Worm (Caenorhabditis elegans) whole organism, early embryonic: ENCODE measurements around the gene Y17G7B.3.
A peak's percentile ranks its signal among the peaks of the same experiment; 100 is the strongest.

Experiments
- B0310.2 ChIP-seq: sonication (generic microtip); optimal IDR thresholded peaks from 2 replicates; lab custom pipeline; 2016; ENCODE audit warnings: mild to moderate bottlenecking, missing genetic modification characterization, missing compliant biosample characterization
- F13C5.2 ChIP-seq: sonication (generic microtip); optimal IDR thresholded peaks from 2 replicates; lab custom pipeline; 2017; ENCODE audit warnings: mild to moderate bottlenecking, missing genetic modification characterization, inconsistent platforms, missing compliant biosample characterization
- aly-1 ChIP-seq: sonication (generic microtip); optimal IDR thresholded peaks from 2 replicates; lab custom pipeline; 2016; ENCODE audit warnings: missing genetic modification characterization, missing compliant biosample characterization
- ama-1 ChIP-seq: fragments of 150-350 bp; optimal IDR thresholded peaks from 2 replicates; lab custom pipeline; 2014
- ceh-13 ChIP-seq: fragments of 200-800 bp; sonication (Bioruptor generic); optimal IDR thresholded peaks from 2 replicates; lab custom pipeline; 2018; ENCODE audit warnings: mild to moderate bottlenecking, missing genetic modification characterization, missing compliant biosample characterization
- ceh-36 ChIP-seq: sonication (generic microtip); optimal IDR thresholded peaks from 2 replicates; lab custom pipeline; 2016; ENCODE audit warnings: missing genetic modification characterization, inconsistent platforms, missing compliant biosample characterization
- ets-7 ChIP-seq: sonication (generic microtip); optimal IDR thresholded peaks from 2 replicates; lab custom pipeline; 2016; ENCODE audit warnings: missing genotype, missing genetic modification characterization, missing compliant biosample characterization
- flt-1 ChIP-seq: fragments of 200-800 bp; sonication (Bioruptor generic); IDR thresholded peaks from 2 replicates; pipeline ENCODE4 v1.3.6; 2022; ENCODE audit warnings: missing genetic modification characterization, missing compliant biosample characterization
- hmbx-1 ChIP-seq: sonication (generic microtip); optimal IDR thresholded peaks from 2 replicates; lab custom pipeline; 2016; ENCODE audit warnings: mild to moderate bottlenecking, missing genetic modification characterization, missing compliant biosample characterization
- hmg-4 ChIP-seq: fragments of 200-800 bp; sonication (Bioruptor generic); optimal IDR thresholded peaks from 2 replicates; lab custom pipeline; 2018; ENCODE audit warnings: mild to moderate bottlenecking, missing genetic modification characterization, missing compliant biosample characterization
- hnd-1 ChIP-seq: sonication (generic microtip); optimal IDR thresholded peaks from 2 replicates; lab custom pipeline; 2016; ENCODE audit warnings: missing genetic modification characterization, missing compliant biosample characterization
- pes-1 ChIP-seq: fragments of 200-800 bp; sonication (Bioruptor generic); IDR thresholded peaks from 2 replicates; pipeline ENCODE4 v1.3.6; 2022; ENCODE audit warnings: missing genetic modification reagents, missing genetic modification characterization, missing compliant biosample characterization
- scrt-1 ChIP-seq: fragments of 200-800 bp; sonication (Bioruptor generic); IDR thresholded peaks from 2 replicates; pipeline ENCODE4 v1.3.6; 2022; ENCODE audit warnings: missing genetic modification characterization, missing compliant biosample characterization
- sea-1 ChIP-seq: fragments of 200-800 bp; sonication (Bioruptor generic); conservative IDR thresholded peaks from 2 replicates; pipeline ENCODE4 v1.3.6; 2022; ENCODE audit warnings: missing genetic modification characterization, missing compliant biosample characterization
- tbx-11 ChIP-seq: fragments of 200-800 bp; sonication (Bioruptor generic); IDR thresholded peaks from 2 replicates; pipeline ENCODE4 v1.3.6; 2022; ENCODE audit warnings: missing genetic modification characterization, missing compliant biosample characterization
- tbx-37 ChIP-seq: fragments of 200-800 bp; sonication (Bioruptor generic); conservative IDR thresholded peaks from 2 replicates; pipeline ENCODE4 v1.3.6; 2022; ENCODE audit warnings: missing genetic modification reagents, missing genetic modification characterization, missing compliant biosample characterization
- tra-4 ChIP-seq: sonication (generic microtip); optimal IDR thresholded peaks from 2 replicates; lab custom pipeline; 2017; ENCODE audit warnings: missing genetic modification characterization, missing compliant biosample characterization

Gene Y17G7B.3

DNA sequence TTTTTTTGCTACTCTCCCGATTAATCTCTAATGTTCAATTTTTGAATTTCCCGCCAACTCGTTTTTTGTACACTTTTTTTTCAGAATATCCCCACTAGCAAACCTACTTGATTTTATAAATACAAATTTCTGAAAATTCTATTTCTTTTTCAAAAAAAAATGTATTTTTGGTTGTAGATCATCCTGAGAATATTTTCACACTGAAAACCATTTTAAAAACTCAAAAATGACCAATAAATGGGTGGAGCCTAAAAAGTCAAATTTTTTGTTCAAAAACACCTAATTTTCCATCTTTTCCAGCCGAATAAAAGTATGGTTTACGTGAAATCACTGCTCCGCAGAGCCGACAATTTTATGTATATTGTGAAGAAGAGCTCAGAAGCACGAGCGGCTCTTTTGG, at the start of gene Y17G7B.3:
TSS of gene Y17G7B.3 (plus strand) at position 301 of the 400 bp plus-strand sequence.
- TF ChIP-seq ama-1 (lab: Kevin White, UChicago): peak; percentile 37
- no peak for TF ChIP-seq hmg-4

- TF ChIP-seq sea-1 (GFP tag; lab: Robert Waterston, UW) (no peak), F13C5.2 (tag; lab: Kevin White, UChicago) (no peak), B0310.2 (tag; lab: Kevin White, UChicago) (no peak), ceh-36 (no peak), flt-1 (GFP tag; lab: Robert Waterston, UW) (no peak), tra-4 (tag; lab: Kevin White, UChicago) (no peak), tbx-11 (GFP tag; lab: Robert Waterston, UW) (no peak), scrt-1 (GFP tag; lab: Robert Waterston, UW) (no peak), aly-1 (tag; lab: Kevin White, UChicago) (no peak), hmbx-1 (no peak)
These were observed 40.4 kb upstream of the Y17G7B.3 start, which contains the start of gene W03C9.8 for ce11 chrII:11948459-11948858. W03C9.8 (plus strand) TSS chrII:11948759.

DNA sequence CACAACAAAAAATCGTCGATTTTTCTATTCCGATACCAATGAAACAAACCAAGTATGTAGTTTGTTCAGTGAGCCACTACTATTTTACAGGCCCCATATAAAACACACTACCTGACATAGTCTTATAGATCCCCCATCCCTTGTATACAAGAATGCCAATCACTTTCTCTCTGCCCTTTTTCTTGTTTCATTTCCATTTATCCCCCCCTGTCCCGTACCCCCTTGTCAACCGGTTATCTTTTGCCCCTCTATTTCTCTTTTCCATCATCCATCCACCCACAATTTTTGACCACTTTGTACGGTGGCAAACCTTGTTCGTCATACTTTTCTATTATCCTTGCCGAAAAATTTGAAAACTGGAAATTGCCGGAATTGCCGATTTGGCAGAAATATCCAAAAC, 35.9 kb upstream of the Y17G7B.3 start:
- TF ChIP-seq scrt-1 (GFP tag; lab: Robert Waterston, UW) (no peak), sea-1 (GFP tag; lab: Robert Waterston, UW) (no peak), ama-1 (lab: Kevin White, UChicago) (no peak)

DNA sequence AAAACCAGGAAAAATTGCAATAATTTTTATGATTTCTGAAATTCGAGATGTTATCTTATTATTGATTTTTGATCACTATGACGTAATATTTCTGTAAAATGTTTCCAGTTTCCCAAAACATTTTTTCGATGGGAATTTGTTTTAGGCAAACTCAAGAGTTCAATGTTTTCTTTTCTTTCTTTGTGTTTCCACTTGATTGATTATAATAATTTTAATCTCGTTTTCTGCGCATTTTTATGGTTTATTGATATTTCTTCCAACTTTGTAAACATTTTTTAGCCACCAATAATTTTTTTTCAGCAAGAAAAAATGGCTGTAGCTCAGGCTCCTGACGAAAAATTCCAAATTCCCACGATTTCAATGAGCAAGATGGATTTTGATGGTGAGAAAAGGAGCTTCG, 34.6 kb upstream of the Y17G7B.3 start, which contains the start of gene W03C9.6:
TSS of gene W03C9.6 (plus strand) at position 301 of the 400 bp plus-strand sequence.
- TF ChIP-seq ets-7 (tag; lab: Kevin White, UChicago) (no peak), ceh-13 (no peak), B0310.2 (tag; lab: Kevin White, UChicago) (no peak), ceh-36 (no peak), sea-1 (GFP tag; lab: Robert Waterston, UW) (no peak), F13C5.2 (tag; lab: Kevin White, UChicago) (no peak), hmbx-1 (no peak), tbx-11 (GFP tag; lab: Robert Waterston, UW) (no peak), hmg-4 (no peak), scrt-1 (GFP tag; lab: Robert Waterston, UW) (no peak), tra-4 (tag; lab: Kevin White, UChicago) (no peak), ama-1 (lab: Kevin White, UChicago) (no peak), hnd-1 (tag; lab: Kevin White, UChicago) (no peak)

DNA sequence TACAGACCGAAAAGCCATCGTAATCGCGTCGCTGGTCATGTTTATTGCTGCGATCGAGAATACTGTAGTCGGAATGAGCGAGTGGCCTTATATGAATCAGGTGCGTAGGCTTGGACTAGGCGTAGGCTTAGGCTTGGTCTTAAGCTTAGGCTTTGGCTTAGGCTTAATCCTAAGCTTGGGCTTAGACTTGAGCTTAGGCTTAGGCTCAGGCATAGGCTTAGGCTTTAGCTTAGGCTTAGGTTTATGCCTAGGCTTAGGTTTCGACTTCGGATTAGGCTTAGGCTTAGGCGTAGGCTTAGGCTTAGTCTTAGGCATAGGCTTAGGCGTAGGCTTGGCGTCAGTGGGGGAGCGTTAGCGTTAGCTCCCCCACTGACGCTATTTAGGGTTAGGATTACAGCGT, 34.0 kb upstream of the Y17G7B.3 start:
- TF ChIP-seq F13C5.2 (tag; lab: Kevin White, UChicago) (no peak), hmg-4 (no peak), ceh-36 (peak; percentile 83), pes-1 (GFP tag; lab: Robert Waterston, UW) (peak; percentile 35; the same call in 1 of the 2 replicates), flt-1 (GFP tag; lab: Robert Waterston, UW) (no peak)

DNA sequence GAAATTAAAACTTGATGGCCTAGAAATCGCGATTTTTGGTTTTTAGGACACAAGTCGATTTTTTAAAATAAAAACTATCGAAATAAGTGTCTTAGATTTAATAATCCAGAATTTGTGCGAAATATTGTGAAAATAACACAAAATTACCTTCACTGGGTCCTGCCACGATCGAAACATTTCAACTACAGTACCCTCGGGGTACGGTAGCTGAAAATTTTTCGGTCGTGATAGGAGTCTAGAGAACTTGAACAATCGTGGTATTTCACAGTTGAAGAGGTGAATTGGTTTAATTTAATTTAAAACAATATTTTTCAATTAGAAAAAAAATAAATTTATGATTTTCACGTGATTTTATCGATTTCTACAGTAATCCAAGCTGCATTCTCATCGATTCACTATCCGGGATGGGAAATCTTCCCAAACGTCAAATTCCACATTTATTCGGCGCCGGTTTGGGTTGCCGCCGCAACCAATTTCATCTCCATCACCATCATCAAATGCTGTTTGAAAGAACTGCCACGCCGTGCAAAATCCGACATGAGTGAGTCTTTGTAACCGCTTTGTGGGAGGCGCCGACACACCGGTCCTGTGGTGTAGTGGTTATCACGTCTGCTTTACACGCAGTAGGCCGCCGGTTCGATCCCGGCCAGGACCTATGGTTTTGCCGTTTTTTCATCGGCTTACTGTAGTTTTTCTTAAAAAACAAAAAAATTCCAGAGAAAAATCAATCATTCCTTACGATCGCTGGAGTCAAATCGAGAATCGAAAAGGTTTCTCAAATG, 29.8 kb upstream of the Y17G7B.3 start:
- peak; percentile 69; the same call in 1 of the 2 replicates for TF ChIP-seq scrt-1 (GFP tag; lab: Robert Waterston, UW)
- TF ChIP-seq tbx-11 (GFP tag; lab: Robert Waterston, UW): peak; percentile 64; the same call in 1 of the 2 replicates
- peak; percentile 88 for TF ChIP-seq hmg-4
- TF ChIP-seq tbx-37 (GFP tag; lab: Robert Waterston, UW): peak; percentile 47; the same call in 1 of the 2 replicates
- peak; percentile 43 for TF ChIP-seq tra-4 (tag; lab: Kevin White, UChicago)
- TF ChIP-seq ets-7 (tag; lab: Kevin White, UChicago): no peak
- no peak for TF ChIP-seq B0310.2 (tag; lab: Kevin White, UChicago)
- peak; percentile 68 for TF ChIP-seq aly-1 (tag; lab: Kevin White, UChicago)
- peak; percentile 23 for TF ChIP-seq hnd-1 (tag; lab: Kevin White, UChicago)
- peak; percentile 76 for TF ChIP-seq flt-1 (GFP tag; lab: Robert Waterston, UW)
- TF ChIP-seq F13C5.2 (tag; lab: Kevin White, UChicago): peak; percentile 87
- TF ChIP-seq ceh-13: peak; percentile 57
- TF ChIP-seq ceh-36: peak; percentile 44
- TF ChIP-seq ama-1 (lab: Kevin White, UChicago): no peak
- TF ChIP-seq hmbx-1: no peak
- peak; percentile 63; the same call in 1 of the 2 replicates for TF ChIP-seq sea-1 (GFP tag; lab: Robert Waterston, UW)
- peak; percentile 81 for TF ChIP-seq pes-1 (GFP tag; lab: Robert Waterston, UW)

DNA sequence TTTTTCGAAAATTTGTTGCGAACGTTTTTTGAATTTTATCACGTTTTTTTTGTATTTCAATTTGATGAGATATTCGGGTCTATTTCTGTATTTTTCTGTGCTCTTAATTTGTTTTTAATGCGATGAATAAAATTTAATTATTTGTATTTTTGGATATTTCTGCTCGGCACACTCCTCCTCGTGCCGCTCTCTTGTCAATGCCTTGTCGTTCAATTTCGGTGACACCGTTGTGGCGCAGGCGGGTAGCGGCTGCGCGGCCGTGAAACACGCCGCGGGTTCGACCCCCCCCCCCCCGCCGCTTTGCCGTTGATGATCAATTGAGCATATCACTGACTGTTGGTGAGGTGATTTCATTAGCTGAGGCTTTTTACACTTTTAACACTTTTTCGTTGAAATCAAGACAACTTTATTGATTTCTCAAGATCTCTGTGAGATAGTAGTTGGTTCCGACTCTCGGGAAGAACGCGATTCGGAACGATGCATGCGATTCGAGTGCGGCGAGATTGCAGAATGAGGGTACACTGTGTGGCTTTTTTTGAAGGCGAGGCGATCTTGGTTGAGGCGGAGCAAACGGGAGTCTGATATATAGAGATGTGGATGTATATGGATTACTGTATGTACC, 28.1 kb upstream of the Y17G7B.3 start:
- TF ChIP-seq ceh-36 (peak; percentile 99), ama-1 (lab: Kevin White, UChicago) (no peak), hnd-1 (tag; lab: Kevin White, UChicago) (peak; percentile 98), ceh-13 (peak; percentile 100), tra-4 (tag; lab: Kevin White, UChicago) (peak; percentile 100), F13C5.2 (tag; lab: Kevin White, UChicago) (peak; percentile 100), aly-1 (tag; lab: Kevin White, UChicago) (peak; percentile 99), flt-1 (GFP tag; lab: Robert Waterston, UW) (peak; percentile 100), pes-1 (GFP tag; lab: Robert Waterston, UW) (peak; percentile 99), scrt-1 (GFP tag; lab: Robert Waterston, UW) (peak; percentile 100), ets-7 (tag; lab: Kevin White, UChicago) (peak; percentile 98), hmbx-1 (peak; percentile 96), hmg-4 (peak; percentile 100), tbx-11 (GFP tag; lab: Robert Waterston, UW) (peak; percentile 100), sea-1 (GFP tag; lab: Robert Waterston, UW) (peak; percentile 100), tbx-37 (GFP tag; lab: Robert Waterston, UW) (peak; percentile 100), B0310.2 (tag; lab: Kevin White, UChicago) (peak; percentile 99)
